Fruit fly (Drosophila melanogaster): ENCODE results near the gene CG14712.

The CG14712 gene

DNA sequence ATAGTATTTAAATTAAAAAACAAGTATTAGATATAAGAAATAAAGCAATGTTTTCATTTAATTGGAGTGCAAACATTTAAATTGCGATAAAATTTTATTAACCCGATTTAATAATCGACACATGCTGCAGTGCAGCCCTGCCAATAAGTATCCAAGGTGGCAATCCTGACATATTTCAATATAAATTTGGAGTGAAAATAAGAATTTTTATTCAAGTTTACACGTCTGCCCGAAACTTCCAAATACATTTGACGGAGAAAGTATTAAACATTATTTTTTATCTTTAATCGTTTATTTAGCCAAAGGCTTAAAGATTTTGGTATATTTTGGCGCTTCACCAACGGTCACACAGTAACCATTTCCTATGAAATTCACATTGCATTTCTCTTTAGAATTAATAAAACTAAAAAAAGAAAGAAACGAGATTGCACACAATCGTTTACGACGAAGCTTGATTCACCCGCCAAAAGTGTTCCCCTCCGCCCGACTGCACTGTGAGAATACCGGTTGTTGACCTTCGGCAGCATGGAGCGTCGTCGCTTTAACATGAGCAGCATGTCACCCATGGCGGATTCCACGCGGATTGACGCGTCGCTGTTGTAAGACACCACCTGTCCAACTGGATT lies at the start of gene CG14712:
CG14712 (plus strand) TSS at position 344 of the 626 bp plus-strand sequence.
- TF ChIP-seq Hr96 (GFP tag; optimal IDR thresholded peaks at IDR 0.05) (no peak), CG7045 (GFP tag; optimal IDR thresholded peaks at IDR 0.05) (no peak), CG5204 (GFP tag; optimal IDR thresholded peaks at IDR 0.05) (no peak), Crg-1 (GFP tag; optimal IDR thresholded peaks at IDR 0.05) (peak; percentile 9), Mnt (GFP tag; optimal IDR thresholded peaks at IDR 0.05) (peak; percentile 63), cic (GFP tag; optimal IDR thresholded peaks at IDR 0.05) (no peak), CG33017 (tag; optimal IDR thresholded peaks at IDR 0.05) (no peak), CG7101 (tag; optimal IDR thresholded peaks at IDR 0.05) (peak; percentile 55), pad (GFP tag; optimal IDR thresholded peaks at IDR 0.05) (peak; percentile 19), toe (GFP tag; optimal IDR thresholded peaks at IDR 0.05) (no peak), cnc (optimal IDR thresholded peaks at IDR 0.05) (no peak), kay (GFP tag; ENCODE audit: borderline replicate concordance) (no peak), CG14711 (tag; optimal IDR thresholded peaks at IDR 0.05) (peak; percentile 99), ovo (GFP tag; optimal IDR thresholded peaks at IDR 0.05) (no peak), bab1 (GFP tag; optimal IDR thresholded peaks at IDR 0.05) (peak; percentile 47), CG12768 (GFP tag; optimal IDR thresholded peaks at IDR 0.05) (no peak), CG11617 (GFP tag; optimal IDR thresholded peaks at IDR 0.05) (peak; percentile 2), Clk (GFP tag; optimal IDR thresholded peaks at IDR 0.05) (no peak), CG1620 (GFP tag; optimal IDR thresholded peaks at IDR 0.05) (peak; percentile 53), tj (GFP tag; optimal IDR thresholded peaks at IDR 0.05) (no peak)

DNA sequence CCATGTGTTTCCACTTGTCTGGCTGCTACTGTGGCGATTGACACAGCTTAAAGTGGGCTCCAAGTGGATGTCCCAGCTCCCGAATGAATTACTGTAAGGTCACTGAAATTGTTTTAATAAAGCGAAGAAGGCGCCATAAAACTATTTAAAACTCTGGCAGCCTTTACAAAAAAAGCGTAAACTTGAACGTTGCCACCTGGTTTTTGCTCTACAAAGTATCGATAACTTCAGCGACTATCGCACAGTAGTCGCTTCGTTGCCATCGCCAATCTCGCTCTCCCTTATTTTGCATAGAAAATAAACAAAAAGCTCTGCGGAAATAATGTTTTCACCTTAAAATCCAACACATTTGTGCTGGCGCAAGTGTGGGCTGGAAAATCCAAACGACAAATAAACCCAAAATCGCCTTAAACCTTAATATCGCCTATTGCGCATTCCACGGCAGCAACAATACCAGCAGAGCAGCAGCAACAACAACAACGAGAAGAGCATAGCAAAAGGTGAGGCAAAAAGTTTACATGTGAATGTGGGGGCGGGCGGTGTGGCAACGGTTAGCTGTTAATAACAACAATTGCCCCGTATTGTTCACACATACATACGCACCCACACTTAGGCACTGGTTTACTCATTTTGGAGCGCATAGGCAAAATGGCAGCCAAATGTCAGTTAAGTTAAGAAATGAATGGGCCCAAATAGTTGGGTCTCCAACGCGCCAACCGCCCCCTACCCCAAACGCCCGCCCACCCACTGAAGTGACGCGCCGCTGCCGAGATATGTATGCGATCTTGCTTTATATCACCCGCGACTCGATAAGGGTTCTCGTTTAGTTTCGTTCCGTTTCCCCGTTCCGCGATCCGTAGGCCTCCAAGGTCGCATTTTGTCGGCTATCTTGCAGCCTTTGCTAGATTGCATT lies 47.0 kb upstream of the CG14712 start, which contains the start of gene wkd:
wkd (plus strand) TSS at position 237 of the 913 bp plus-strand sequence.
- no peak for TF ChIP-seq Crg-1 (GFP tag; optimal IDR thresholded peaks at IDR 0.05)
- no peak for TF ChIP-seq CG33017 (tag; optimal IDR thresholded peaks at IDR 0.05)
- TF ChIP-seq Hr96 (GFP tag; optimal IDR thresholded peaks at IDR 0.05), result no peak
- TF ChIP-seq ovo (GFP tag; optimal IDR thresholded peaks at IDR 0.05), result peak; percentile 10
- no peak for TF ChIP-seq toe (GFP tag; optimal IDR thresholded peaks at IDR 0.05)
- no peak for TF ChIP-seq cnc (optimal IDR thresholded peaks at IDR 0.05)
- TF ChIP-seq CG11617 (GFP tag; optimal IDR thresholded peaks at IDR 0.05), result peak; percentile 7
- TF ChIP-seq pad (GFP tag; optimal IDR thresholded peaks at IDR 0.05), result peak; percentile 60
- no peak for TF ChIP-seq CG5204 (GFP tag; optimal IDR thresholded peaks at IDR 0.05)
- TF ChIP-seq CG1620 (GFP tag; optimal IDR thresholded peaks at IDR 0.05), result peak; percentile 50
- TF ChIP-seq cic (GFP tag; optimal IDR thresholded peaks at IDR 0.05), result peak; percentile 31
- no peak for TF ChIP-seq CG14711 (tag; optimal IDR thresholded peaks at IDR 0.05)
- TF ChIP-seq Mnt (GFP tag; optimal IDR thresholded peaks at IDR 0.05), result peak; percentile 7
- no peak for TF ChIP-seq CG12768 (GFP tag; optimal IDR thresholded peaks at IDR 0.05)
- TF ChIP-seq bab1 (GFP tag; optimal IDR thresholded peaks at IDR 0.05), result peak; percentile 55
- TF ChIP-seq tj (GFP tag; optimal IDR thresholded peaks at IDR 0.05), result no peak
- no peak for TF ChIP-seq kay (GFP tag; ENCODE audit: borderline replicate concordance)
- no peak for TF ChIP-seq CG7101 (tag; optimal IDR thresholded peaks at IDR 0.05)
- TF ChIP-seq CG7045 (GFP tag; optimal IDR thresholded peaks at IDR 0.05), result no peak
- no peak for TF ChIP-seq Clk (GFP tag; optimal IDR thresholded peaks at IDR 0.05)

dm6 chr3R:11582253-11582589 lies 46.3 kb upstream of the CG14712 start:
- TF ChIP-seq bab1 (GFP tag; optimal IDR thresholded peaks at IDR 0.05), result peak; percentile 83
- peak; percentile 73 for TF ChIP-seq CG12768 (GFP tag; optimal IDR thresholded peaks at IDR 0.05)
- no peak for TF ChIP-seq cic (GFP tag; optimal IDR thresholded peaks at IDR 0.05)
- peak; percentile 23 for TF ChIP-seq Crg-1 (GFP tag; optimal IDR thresholded peaks at IDR 0.05)
- TF ChIP-seq CG1620 (GFP tag; optimal IDR thresholded peaks at IDR 0.05), result peak; percentile 6
- TF ChIP-seq ovo (GFP tag; optimal IDR thresholded peaks at IDR 0.05), result no peak
- TF ChIP-seq tj (GFP tag; optimal IDR thresholded peaks at IDR 0.05), result peak; percentile 34
- peak; percentile 23 for TF ChIP-seq Mnt (GFP tag; optimal IDR thresholded peaks at IDR 0.05)
- peak; percentile 59 for TF ChIP-seq CG11617 (GFP tag; optimal IDR thresholded peaks at IDR 0.05)
- no peak for TF ChIP-seq kay (GFP tag; ENCODE audit: borderline replicate concordance)
- TF ChIP-seq pad (GFP tag; optimal IDR thresholded peaks at IDR 0.05), result no peak
- no peak for TF ChIP-seq toe (GFP tag; optimal IDR thresholded peaks at IDR 0.05)
- TF ChIP-seq CG14711 (tag; optimal IDR thresholded peaks at IDR 0.05), result peak; percentile 76
- TF ChIP-seq CG33017 (tag; optimal IDR thresholded peaks at IDR 0.05), result peak; percentile 74
- peak; percentile 36 for TF ChIP-seq Hr96 (GFP tag; optimal IDR thresholded peaks at IDR 0.05)
- peak; percentile 70 for TF ChIP-seq CG7045 (GFP tag; optimal IDR thresholded peaks at IDR 0.05)
- peak; percentile 28 for TF ChIP-seq Clk (GFP tag; optimal IDR thresholded peaks at IDR 0.05)
- peak; percentile 75 for TF ChIP-seq CG7101 (tag; optimal IDR thresholded peaks at IDR 0.05)

DNA sequence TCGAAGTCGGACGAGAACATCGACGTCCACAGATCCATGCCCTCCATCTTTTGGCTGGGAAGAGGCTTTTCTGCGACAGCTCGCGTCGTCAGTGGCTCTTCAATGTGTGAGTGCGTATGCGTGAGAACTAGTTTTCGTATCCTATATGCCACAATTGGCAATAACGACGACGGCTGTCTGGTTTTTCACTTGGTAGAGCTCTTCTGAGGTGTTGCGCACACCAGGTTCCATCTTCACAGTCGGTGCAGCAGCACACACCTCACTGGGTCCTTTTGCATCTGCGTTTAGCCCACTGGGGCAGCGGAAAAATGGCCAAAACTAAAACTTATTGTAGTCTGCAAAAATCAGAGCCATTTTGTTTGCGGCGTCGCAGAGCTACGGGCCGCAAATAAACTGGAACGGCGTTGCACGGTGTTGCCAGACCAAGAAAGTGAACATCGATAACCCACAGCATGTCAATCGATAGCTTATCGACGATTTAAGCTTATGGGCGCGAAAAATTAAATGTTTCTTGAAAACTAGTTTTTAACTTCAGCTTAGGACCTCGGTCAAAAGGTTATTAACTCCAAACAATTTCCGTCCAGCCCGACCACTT lies 38.7 kb upstream of the CG14712 start, which contains the start of gene CG6791:
CG6791 (minus strand) TSS at position 383 of the 595 bp plus-strand sequence.
- TF ChIP-seq CG33017 (tag; optimal IDR thresholded peaks at IDR 0.05), result no peak
- no peak for TF ChIP-seq cnc (optimal IDR thresholded peaks at IDR 0.05)
- no peak for TF ChIP-seq ovo (GFP tag; optimal IDR thresholded peaks at IDR 0.05)
- peak; percentile 14 for TF ChIP-seq cic (GFP tag; optimal IDR thresholded peaks at IDR 0.05)
- no peak for TF ChIP-seq CG5204 (GFP tag; optimal IDR thresholded peaks at IDR 0.05)
- no peak for TF ChIP-seq Crg-1 (GFP tag; optimal IDR thresholded peaks at IDR 0.05)
- no peak for TF ChIP-seq CG7045 (GFP tag; optimal IDR thresholded peaks at IDR 0.05)
- TF ChIP-seq CG14711 (tag; optimal IDR thresholded peaks at IDR 0.05), result no peak
- TF ChIP-seq bab1 (GFP tag; optimal IDR thresholded peaks at IDR 0.05), result peak; percentile 37

dm6 chr3R:11595523-11595922 lies 33.0 kb upstream of the CG14712 start:
- TF ChIP-seq cic (GFP tag; optimal IDR thresholded peaks at IDR 0.05) (no peak), CG7101 (tag; optimal IDR thresholded peaks at IDR 0.05) (no peak), CG12768 (GFP tag; optimal IDR thresholded peaks at IDR 0.05) (no peak), pad (GFP tag; optimal IDR thresholded peaks at IDR 0.05) (no peak), Crg-1 (GFP tag; optimal IDR thresholded peaks at IDR 0.05) (no peak)
